Fruit fly (Drosophila melanogaster) whole organism, wandering third instar larva: Measurements from ENCODE around the gene Rpn13R.

Experiments
- Hr78 ChIP-seq: fragments of >200 bp; optimal IDR thresholded peaks from 2 replicates; lab custom pipeline; 2017; ENCODE audit warnings: missing biosample characterization, missing genetic modification characterization
- N ChIP-seq: fragments of >200 bp; optimal IDR thresholded peaks from 2 replicates; lab custom pipeline; 2018; ENCODE audit warnings: missing biosample characterization, missing external identifiers, missing genetic modification characterization
- OdsH ChIP-seq: fragments of 200-800 bp; sonication (Bioruptor generic); optimal IDR thresholded peaks from 2 replicates; lab custom pipeline; 2016; ENCODE audit warnings: missing biosample characterization, mild to moderate bottlenecking, missing genetic modification characterization
- foxo ChIP-seq, 2 experiments: fragments of 200-800 bp; sonication (Bioruptor generic); optimal IDR thresholded peaks; 2 replicates in 1 of 2; 3 replicates in 1 of 2; lab custom pipeline; 2016 to 2017; ENCODE audit warnings: missing biosample characterization in 2 of 2, missing genetic modification characterization in 2 of 2
- fru ChIP-seq: fragments of 200-800 bp; sonication (Bioruptor generic); optimal IDR thresholded peaks from 3 replicates; lab custom pipeline; 2016; ENCODE audit warnings: missing biosample characterization, mild to moderate bottlenecking, missing genetic modification characterization

DNA sequence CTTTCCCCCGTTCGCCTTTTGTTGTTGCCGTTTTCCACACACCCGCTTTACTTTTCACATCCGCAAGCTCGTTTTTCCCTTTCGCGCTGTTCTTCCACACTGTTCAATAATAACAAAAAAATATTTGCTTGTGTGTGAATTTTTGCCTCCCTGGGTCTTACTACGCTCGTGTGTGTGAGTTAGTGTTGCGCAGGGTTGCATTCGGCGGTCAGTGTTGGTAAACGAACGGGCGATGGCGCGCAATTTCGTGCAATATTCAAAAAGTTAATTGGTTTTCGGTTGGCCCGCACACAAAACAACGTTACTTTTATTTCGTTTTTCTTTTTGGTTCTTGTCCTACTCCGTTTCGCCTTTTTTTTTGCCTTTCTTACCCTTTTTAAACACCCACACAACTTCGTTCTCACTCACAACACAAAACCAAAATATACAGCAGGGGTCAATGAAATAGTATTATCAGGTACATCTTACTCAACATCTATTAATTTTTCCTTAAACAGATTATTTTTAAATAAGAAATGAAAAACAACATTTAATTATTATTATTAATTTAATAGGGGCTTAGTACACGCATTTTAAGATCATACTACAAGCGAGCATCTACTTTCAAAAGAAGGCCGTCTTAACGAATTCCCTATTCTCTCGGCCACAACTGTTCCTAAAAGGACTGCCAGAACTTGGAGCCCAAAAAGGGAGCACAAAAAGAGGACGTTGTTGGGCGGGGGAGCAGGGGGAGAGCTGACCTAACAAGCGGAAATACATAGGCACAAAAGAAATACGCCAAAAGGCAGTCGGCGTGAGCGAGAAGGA is 48.7 kb upstream of the Rpn13R start:
- TF ChIP-seq fru (GFP tag; lab: Kevin White, UChicago) (no peak), OdsH (no peak), Hr78 (GFP tag; lab: Kevin White, UChicago) (no peak), N (GFP tag; lab: Kevin White, UChicago) (no peak), foxo (GFP tag; optimal IDR thresholded peaks at IDR 0.05; lab: Kevin White, UChicago) (peak in 1 of 2 experiments; percentile 12)
